Worm (Caenorhabditis elegans) whole organism, L2 larva: ENCODE results near the gene C18H9.6.

Experiments used
- C34F6.9 ChIP-seq: fragments of 150-350 bp; optimal IDR thresholded peaks from 2 replicates; lab custom pipeline; 2014; ENCODE audit warnings: missing biosample characterization, missing genetic modification characterization
- F13H6.1 ChIP-seq: sonication (generic microtip); optimal IDR thresholded peaks from 2 replicates; lab custom pipeline; 2016; ENCODE audit warnings: missing genetic modification characterization, missing compliant biosample characterization
- ZK546.5 ChIP-seq: sonication (generic microtip); optimal IDR thresholded peaks from 2 replicates; lab custom pipeline; 2017; ENCODE audit warnings: missing biosample characterization, missing genetic modification characterization
- alr-1 ChIP-seq: fragments of 150-350 bp; optimal IDR thresholded peaks from 2 replicates; lab custom pipeline; 2014; ENCODE audit warnings: missing biosample characterization, missing genetic modification characterization
- aly-2 ChIP-seq: fragments of 150-350 bp; optimal IDR thresholded peaks from 2 replicates; lab custom pipeline; 2014; ENCODE audit warnings: missing biosample characterization, missing genetic modification characterization
- ama-1 ChIP-seq: fragments of 150-350 bp; optimal IDR thresholded peaks from 2 replicates; lab custom pipeline; 2018; ENCODE audit warnings: inconsistent platforms
- blmp-1 ChIP-seq: sonication (generic microtip); optimal IDR thresholded peaks from 2 replicates; lab custom pipeline; 2017; ENCODE audit warnings: missing genetic modification characterization, mild to moderate bottlenecking, missing compliant biosample characterization, antibody characterized with exemption, moderate library complexity; ENCODE audit not compliant: insufficient read depth
- crh-2 ChIP-seq: sonication (generic microtip); optimal IDR thresholded peaks from 2 replicates; lab custom pipeline; 2017; ENCODE audit warnings: missing biosample characterization, missing genetic modification characterization
- egl-27 ChIP-seq: sonication (generic microtip); optimal IDR thresholded peaks from 3 replicates; lab custom pipeline; 2017; ENCODE audit warnings: missing biosample characterization, missing genetic modification reagents, missing genetic modification characterization
- elt-3 ChIP-seq: sonication (generic microtip); optimal IDR thresholded peaks from 2 replicates; lab custom pipeline; 2017; ENCODE audit warnings: missing biosample characterization, missing genetic modification characterization
- fos-1 ChIP-seq: fragments of 150-350 bp; optimal IDR thresholded peaks from 2 replicates; lab custom pipeline; 2014; ENCODE audit warnings: missing biosample characterization, missing genetic modification characterization
- lin-11 ChIP-seq: fragments of 150-350 bp; sonication (generic microtip); optimal IDR thresholded peaks from 2 replicates; lab custom pipeline; 2014; ENCODE audit warnings: missing biosample characterization, missing genetic modification characterization, inconsistent platforms, mixed read lengths
- lsy-2 ChIP-seq, 2 experiments: fragments of 150-350 bp in 1 of 2; sonication (generic microtip) in 1 of 2; optimal IDR thresholded peaks; 2 replicates each; lab custom pipeline; 2014 to 2017; ENCODE audit warnings: missing biosample characterization in 2 of 2, missing genetic modification characterization in 2 of 2
- mab-5 ChIP-seq: fragments of 150-350 bp; optimal IDR thresholded peaks from 2 replicates; lab custom pipeline; 2014; ENCODE audit warnings: missing biosample characterization, missing genetic modification characterization
- mbf-1 ChIP-seq: sonication (generic microtip); optimal IDR thresholded peaks from 2 replicates; lab custom pipeline; 2017; ENCODE audit warnings: missing biosample characterization, missing genetic modification characterization
- nhr-10 ChIP-seq: sonication (generic microtip); optimal IDR thresholded peaks from 2 replicates; lab custom pipeline; 2017; ENCODE audit warnings: missing biosample characterization, missing genetic modification characterization
- nhr-12 ChIP-seq: fragments of 150-350 bp; optimal IDR thresholded peaks from 2 replicates; lab custom pipeline; 2014; ENCODE audit warnings: missing biosample characterization, missing genetic modification characterization
- nhr-129 ChIP-seq: fragments of 150-350 bp; optimal IDR thresholded peaks from 2 replicates; lab custom pipeline; 2014; ENCODE audit warnings: missing biosample characterization, missing genetic modification characterization
- nhr-237 ChIP-seq: fragments of 150-350 bp; optimal IDR thresholded peaks from 2 replicates; lab custom pipeline; 2014; ENCODE audit warnings: missing biosample characterization, missing genetic modification characterization
- nhr-25 ChIP-seq: fragments of 150-350 bp; sonication (generic microtip); optimal IDR thresholded peaks from 3 replicates; lab custom pipeline; 2014; ENCODE audit warnings: missing biosample characterization, missing genetic modification characterization
- nhr-77 ChIP-seq: fragments of 150-350 bp; optimal IDR thresholded peaks from 2 replicates; lab custom pipeline; 2014; ENCODE audit warnings: missing biosample characterization, missing genetic modification characterization
- peb-1 ChIP-seq: fragments of 150-350 bp; optimal IDR thresholded peaks from 2 replicates; lab custom pipeline; 2014; ENCODE audit warnings: missing biosample characterization, missing genetic modification characterization
- sem-4 ChIP-seq: fragments of 150-350 bp; optimal IDR thresholded peaks from 2 replicates; lab custom pipeline; 2014; ENCODE audit warnings: missing biosample characterization, missing genetic modification reagents, missing genetic modification characterization
- sma-9 ChIP-seq, 2 experiments: fragments of 150-350 bp in 1 of 2; sonication (generic microtip) in 1 of 2; optimal IDR thresholded peaks; 2 replicates each; lab custom pipeline; 2014 to 2016; ENCODE audit warnings: missing genetic modification characterization in 2 of 2, mild to moderate bottlenecking in 1 of 2, missing biosample characterization in 1 of 2, missing compliant biosample characterization in 1 of 2, missing genetic modification reagents in 1 of 2, moderate library complexity in 1 of 2
- snpc-4 ChIP-seq: fragments of 150-350 bp; optimal IDR thresholded peaks from 2 replicates; lab custom pipeline; 2014; ENCODE audit warnings: missing biosample characterization, missing genetic modification characterization
- unc-55 ChIP-seq: fragments of 150-350 bp; sonication (generic microtip); optimal IDR thresholded peaks from 3 replicates; lab custom pipeline; 2014; ENCODE audit warnings: missing biosample characterization, missing genetic modification reagents, missing genetic modification characterization
- zag-1 ChIP-seq: fragments of 150-350 bp; optimal IDR thresholded peaks from 2 replicates; lab custom pipeline; 2014; ENCODE audit warnings: missing biosample characterization, missing genetic modification characterization
- ztf-1 ChIP-seq: fragments of 200-800 bp; sonication (Bioruptor generic); conservative IDR thresholded peaks from 2 replicates; pipeline ENCODE4 v1.3.6; 2022; ENCODE audit warnings: missing genetic modification characterization, missing compliant biosample characterization
- ztf-11 ChIP-seq: sonication (generic microtip); optimal IDR thresholded peaks from 2 replicates; lab custom pipeline; 2017; ENCODE audit warnings: missing biosample characterization, missing genetic modification characterization

The C18H9.6 gene

ce11 chrII:6707496-6708260 is 6.3 kb upstream of the C18H9.6 start (continued):
- TF ChIP-seq sma-9 (GFP tag; optimal IDR thresholded peaks at IDR 0.05; lab: Kevin White, UChicago) (peak; percentile 44), sma-9 (tag; optimal IDR thresholded peaks at IDR 0.05; lab: Kevin White, UChicago) (no peak), blmp-1 (no peak), egl-27 (tag; lab: Kevin White, UChicago) (no peak)

ce11 chrII:6706552-6707091 is 5.2 kb upstream of the C18H9.6 start:
- TF ChIP-seq nhr-10 (tag; lab: Kevin White, UChicago) = no peak
- TF ChIP-seq crh-2 (tag; lab: Kevin White, UChicago) = no peak
- no peak for TF ChIP-seq aly-2 (tag; lab: Kevin White, UChicago)
- TF ChIP-seq ama-1 = no peak
- no peak for TF ChIP-seq nhr-25 (tag; lab: Kevin White, UChicago)
- TF ChIP-seq ZK546.5 (tag; lab: Kevin White, UChicago) = no peak
- TF ChIP-seq nhr-129 (tag; lab: Kevin White, UChicago) = no peak
- TF ChIP-seq ztf-11 (tag; lab: Kevin White, UChicago) = no peak
- no peak for TF ChIP-seq F13H6.1 (tag; lab: Kevin White, UChicago)
- TF ChIP-seq snpc-4 (tag; lab: Kevin White, UChicago) = no peak
- TF ChIP-seq nhr-77 (tag; lab: Kevin White, UChicago) = no peak
- no peak for TF ChIP-seq mbf-1 (tag; lab: Kevin White, UChicago)
- TF ChIP-seq lsy-2 (tag; optimal IDR thresholded peaks at IDR 0.05; lab: Kevin White, UChicago) = no peak
- no peak for TF ChIP-seq nhr-12 (tag; lab: Kevin White, UChicago)
- no peak for TF ChIP-seq ztf-1 (GFP tag; lab: Robert Waterston, UW)
- TF ChIP-seq unc-55 (GFP tag; lab: Kevin White, UChicago) = no peak
- no peak for TF ChIP-seq elt-3
- TF ChIP-seq, all 48 proteins: peak for 0

- TF ChIP-seq lsy-2 (tag; optimal IDR thresholded peaks at IDR 0.05; lab: Kevin White, UChicago) = peak in 1 of 2 experiments; percentile 42
- TF ChIP-seq C34F6.9 (tag; lab: Kevin White, UChicago) = peak; percentile 36
- peak; percentile 66 for TF ChIP-seq nhr-129 (tag; lab: Kevin White, UChicago)
- TF ChIP-seq mab-5 (tag; lab: Kevin White, UChicago) = peak; percentile 59
- TF ChIP-seq ztf-1 (GFP tag; lab: Robert Waterston, UW) = no peak
- TF ChIP-seq F13H6.1 (tag; lab: Kevin White, UChicago) = peak; percentile 42
- no peak for TF ChIP-seq peb-1 (tag; lab: Kevin White, UChicago)
- peak; percentile 79 for TF ChIP-seq unc-55 (GFP tag; lab: Kevin White, UChicago)
- no peak for TF ChIP-seq nhr-10 (tag; lab: Kevin White, UChicago)
- TF ChIP-seq, all 48 proteins: peak for 6
Observed at ce11 chrII:6705593-6706228, 4.3 kb upstream of the C18H9.6 start, which contains the start of gene rpy-1. rpy-1 (minus strand) TSS chrII:6705643.

ce11 chrII:6698784-6699183 is 2.6 kb downstream of the C18H9.6 start, which contains the start of gene C18H9.1:
C18H9.1 (plus strand) TSS chrII:6699084.
- TF ChIP-seq fos-1 (tag; lab: Kevin White, UChicago) = no peak
- no peak for TF ChIP-seq lin-11 (tag; lab: Kevin White, UChicago)
- TF ChIP-seq alr-1 (tag; lab: Kevin White, UChicago) = no peak
- no peak for TF ChIP-seq sem-4 (tag; lab: Kevin White, UChicago)
- TF ChIP-seq zag-1 (tag; lab: Kevin White, UChicago) = no peak
- TF ChIP-seq nhr-237 = no peak

ce11 chrII:6695388-6695787 is 6.0 kb downstream of the C18H9.6 start, which contains the start of gene C18H9.5:
C18H9.5 (minus strand) TSS chrII:6695566.
- no peak for TF ChIP-seq lin-11 (tag; lab: Kevin White, UChicago)
- peak; percentile 52 for TF ChIP-seq sma-9 (GFP tag; optimal IDR thresholded peaks at IDR 0.05; lab: Kevin White, UChicago)
- no peak for TF ChIP-seq sma-9 (tag; optimal IDR thresholded peaks at IDR 0.05; lab: Kevin White, UChicago)
